Fruit fly (Drosophila melanogaster) whole organism, embryonic: Measurements from ENCODE around the gene CG2157.

Experiments used
- Abd-B ChIP-seq: fragments of 200-800 bp; sonication (Bioruptor generic); optimal IDR thresholded peaks from 2 replicates; lab custom pipeline; 2018; ENCODE audit warnings: missing biosample characterization, mild to moderate bottlenecking, missing genetic modification characterization, moderate library complexity
- Bgb ChIP-seq: fragments of 200-800 bp; sonication (Bioruptor generic); IDR thresholded peaks from 2 replicates; pipeline ENCODE4 v1.3.6; 2022; ENCODE audit warnings: missing biosample characterization, missing genetic modification characterization; ENCODE audit not compliant: partially characterized antibody
- CG12942 ChIP-seq: fragments of 200-800 bp; sonication (Bioruptor generic); optimal IDR thresholded peaks from 3 replicates; lab custom pipeline; 2016; ENCODE audit warnings: missing biosample characterization, missing genetic modification characterization
- CG16779 ChIP-seq: fragments of 200-800 bp; sonication (Bioruptor generic); IDR thresholded peaks from 2 replicates; pipeline ENCODE4 v1.3.6; 2022; ENCODE audit warnings: missing biosample characterization, missing genetic modification characterization
- CG16815 ChIP-seq: fragments of 200-800 bp; sonication (Bioruptor generic); optimal IDR thresholded peaks from 3 replicates; lab custom pipeline; 2017; ENCODE audit warnings: missing biosample characterization, mild to moderate bottlenecking, missing genetic modification characterization
- CG17328 ChIP-seq: fragments of 200-800 bp; sonication (Bioruptor generic); IDR thresholded peaks from 2 replicates; pipeline ENCODE4 v1.3.6; 2022; ENCODE audit warnings: missing biosample characterization, missing genetic modification characterization
- CG18764 ChIP-seq: fragments of 200-800 bp; sonication (Bioruptor generic); optimal IDR thresholded peaks from 3 replicates; lab custom pipeline; 2016; ENCODE audit warnings: missing biosample characterization, missing genetic modification characterization
- CG3065 ChIP-seq: fragments of 200-800 bp; sonication (Bioruptor generic); optimal IDR thresholded peaks from 2 replicates; lab custom pipeline; 2016; ENCODE audit warnings: missing biosample characterization, missing genetic modification characterization
- CG34224 ChIP-seq: fragments of 200-800 bp; sonication (Bioruptor generic); IDR thresholded peaks from 3 replicates; pipeline ENCODE4 v1.3.6; 2022; ENCODE audit warnings: missing biosample characterization, missing genetic modification characterization; ENCODE audit not compliant: partially characterized antibody
- CG4854 ChIP-seq: fragments of 200-800 bp; sonication (Bioruptor generic); optimal IDR thresholded peaks from 2 replicates; lab custom pipeline; 2016; ENCODE audit warnings: missing biosample characterization, missing genetic modification characterization, inconsistent platforms
- CG6272 ChIP-seq: fragments of 200-800 bp; sonication (Bioruptor generic); IDR thresholded peaks from 2 replicates; pipeline ENCODE4 v1.3.6; 2022; ENCODE audit warnings: missing biosample characterization, missing genetic modification characterization
- CG7357 ChIP-seq: fragments of 200-800 bp; sonication (Bioruptor generic); IDR thresholded peaks from 3 replicates; pipeline ENCODE4 v1.3.6; 2022; ENCODE audit warnings: missing biosample characterization, missing genetic modification characterization
- CG8359 ChIP-seq: fragments of 200-800 bp; sonication (Bioruptor generic); optimal IDR thresholded peaks from 2 replicates; lab custom pipeline; 2017; ENCODE audit warnings: missing biosample characterization, mild to moderate bottlenecking, missing genetic modification characterization, borderline replicate concordance
- CG8388 ChIP-seq: fragments of 200-800 bp; sonication (Bioruptor generic); optimal IDR thresholded peaks from 2 replicates; lab custom pipeline; 2019; ENCODE audit warnings: missing biosample characterization, mild to moderate bottlenecking, missing genetic modification characterization, moderate library complexity
- CG8765 ChIP-seq: fragments of 200-800 bp; sonication (Bioruptor generic); IDR thresholded peaks from 2 replicates; pipeline ENCODE4 v1.3.6; 2022; ENCODE audit warnings: missing biosample characterization, missing genetic modification characterization
- CHES-1-like ChIP-seq: fragments of 200-800 bp; sonication (Bioruptor generic); optimal IDR thresholded peaks from 2 replicates; lab custom pipeline; 2016; ENCODE audit warnings: missing biosample characterization, missing genetic modification characterization
- Chrac-16 ChIP-seq: fragments of 200-800 bp; sonication (Bioruptor generic); optimal IDR thresholded peaks from 3 replicates; lab custom pipeline; 2016; ENCODE audit warnings: missing biosample characterization, missing genetic modification characterization
- ERR ChIP-seq: fragments of 200-800 bp; sonication (Bioruptor generic); optimal IDR thresholded peaks from 2 replicates; lab custom pipeline; 2016; ENCODE audit warnings: missing biosample characterization, missing genetic modification characterization
- Fer3 ChIP-seq: fragments of 200-800 bp; sonication (Bioruptor generic); optimal IDR thresholded peaks from 2 replicates; lab custom pipeline; 2018; ENCODE audit warnings: missing biosample characterization, mild to moderate bottlenecking, missing genetic modification characterization, moderate library complexity
- GATAe ChIP-seq: fragments of 200-800 bp; sonication (Bioruptor generic); conservative IDR thresholded peaks from 2 replicates; pipeline ENCODE4 v1.3.6; 2022; ENCODE audit warnings: missing biosample characterization, missing genetic modification characterization
- HLH3B ChIP-seq: fragments of 200-800 bp; sonication (Bioruptor generic); IDR thresholded peaks from 2 replicates; pipeline ENCODE4 v1.3.6; 2022; ENCODE audit warnings: missing biosample characterization, missing genetic modification characterization
- Hey ChIP-seq: fragments of 200-800 bp; sonication (Bioruptor generic); optimal IDR thresholded peaks from 3 replicates; lab custom pipeline; 2018; ENCODE audit warnings: missing biosample characterization, mild to moderate bottlenecking, missing genetic modification characterization
- HmgD ChIP-seq: fragments of 200-800 bp; sonication (Bioruptor generic); optimal IDR thresholded peaks from 3 replicates; lab custom pipeline; 2016; ENCODE audit warnings: missing biosample characterization, missing genetic modification characterization
- Mes4 ChIP-seq: fragments of 200-800 bp; sonication (Bioruptor generic); optimal IDR thresholded peaks from 2 replicates; lab custom pipeline; 2016; ENCODE audit warnings: missing biosample characterization, missing genetic modification characterization
- NC2α ChIP-seq: fragments of 200-800 bp; sonication (Bioruptor generic); optimal IDR thresholded peaks from 2 replicates; lab custom pipeline; 2016; ENCODE audit warnings: missing biosample characterization, missing genetic modification characterization
- Nf-YC ChIP-seq: fragments of 200-800 bp; optimal IDR thresholded peaks from 3 replicates; lab custom pipeline; 2019; ENCODE audit warnings: missing biosample characterization, mild to moderate bottlenecking, missing genetic modification characterization, moderate library complexity
- Sox100B ChIP-seq: fragments of 200-800 bp; sonication (Bioruptor generic); optimal IDR thresholded peaks from 3 replicates; lab custom pipeline; 2018; ENCODE audit warnings: missing biosample characterization, mild to moderate bottlenecking, missing genetic modification characterization
- Spps ChIP-seq: fragments of 200-800 bp; sonication (Bioruptor generic); optimal IDR thresholded peaks from 2 replicates; lab custom pipeline; 2018; ENCODE audit warnings: missing biosample characterization, mild to moderate bottlenecking, missing genetic modification characterization
- TFAM ChIP-seq: fragments of 200-800 bp; sonication (Bioruptor generic); optimal IDR thresholded peaks from 2 replicates; lab custom pipeline; 2017; ENCODE audit warnings: missing biosample characterization, missing genetic modification characterization, inconsistent platforms
- cg ChIP-seq: fragments of 200-800 bp; sonication (Bioruptor generic); optimal IDR thresholded peaks from 3 replicates; lab custom pipeline; 2019; ENCODE audit warnings: missing biosample characterization, mild to moderate bottlenecking, missing genetic modification characterization, moderate library complexity
- dm ChIP-seq: fragments of 200-800 bp; sonication (Bioruptor generic); optimal IDR thresholded peaks from 3 replicates; lab custom pipeline; 2016; ENCODE audit warnings: missing biosample characterization, missing genetic modification characterization
- esg ChIP-seq: fragments of 200-800 bp; sonication (Bioruptor generic); conservative IDR thresholded peaks from 2 replicates; pipeline ENCODE4 v1.3.6; 2022; ENCODE audit warnings: missing biosample characterization, missing genetic modification characterization
- fd3F ChIP-seq: fragments of 200-800 bp; sonication (Bioruptor generic); optimal IDR thresholded peaks from 2 replicates; lab custom pipeline; 2018; ENCODE audit warnings: missing biosample characterization, mild to moderate bottlenecking, missing genetic modification characterization, moderate library complexity
- gsb ChIP-seq: fragments of 200-800 bp; sonication (Bioruptor generic); IDR thresholded peaks from 2 replicates; pipeline ENCODE4 v1.3.6; 2022; ENCODE audit warnings: missing biosample characterization, missing genetic modification characterization
- ham ChIP-seq: fragments of 200-800 bp; sonication (Bioruptor generic); IDR thresholded peaks from 2 replicates; pipeline ENCODE4 v1.3.6; 2022; ENCODE audit warnings: missing biosample characterization, missing genetic modification characterization
- jumu ChIP-seq: fragments of 200-800 bp; sonication (Bioruptor generic); optimal IDR thresholded peaks from 3 replicates; lab custom pipeline; 2016; ENCODE audit warnings: missing biosample characterization, missing genetic modification characterization
- knrl ChIP-seq: fragments of 200-800 bp; sonication (Bioruptor generic); IDR thresholded peaks from 3 replicates; pipeline ENCODE4 v1.3.6; 2022; ENCODE audit warnings: missing biosample characterization, missing genetic modification characterization; ENCODE audit not compliant: partially characterized antibody
- lab ChIP-seq: fragments of 200-800 bp; sonication (Bioruptor generic); optimal IDR thresholded peaks from 3 replicates; lab custom pipeline; 2017; ENCODE audit warnings: missing biosample characterization, missing genetic modification characterization, mild to moderate bottlenecking, moderate library complexity, missing genetic modification reagents
- lbe ChIP-seq: fragments of 200-800 bp; sonication (Bioruptor generic); optimal IDR thresholded peaks from 2 replicates; lab custom pipeline; 2016; ENCODE audit warnings: missing biosample characterization, mild to moderate bottlenecking, missing genetic modification characterization
- org-1 ChIP-seq: fragments of 200-800 bp; sonication (Bioruptor generic); optimal IDR thresholded peaks from 2 replicates; lab custom pipeline; 2017; ENCODE audit warnings: missing biosample characterization, missing genetic modification characterization
- p53 ChIP-seq: fragments of 200-800 bp; sonication (Bioruptor generic); optimal IDR thresholded peaks from 2 replicates; lab custom pipeline; 2016; ENCODE audit warnings: missing biosample characterization, missing genetic modification characterization
- phol ChIP-seq: fragments of 200-800 bp; sonication (Bioruptor generic); optimal IDR thresholded peaks from 3 replicates; lab custom pipeline; 2018; ENCODE audit warnings: missing biosample characterization, mild to moderate bottlenecking, missing genetic modification characterization, moderate library complexity
- prd ChIP-seq, 3 experiments: fragments of >200 bp in 2 of 3; fragments of 200-800 bp in 1 of 3; sonication (Bioruptor generic) in 1 of 3; optimal IDR thresholded peaks in 2 of 3; IDR thresholded peaks in 1 of 3; 2 replicates in 2 of 3; 3 replicates in 1 of 3; pipeline versions ENCODE4 v1.3.6 to Lab custom; 2017 to 2022; ENCODE audit warnings: missing biosample characterization in 1 of 3, missing genetic modification characterization in 1 of 3
- pros ChIP-seq: fragments of 200-800 bp; sonication (Bioruptor generic); optimal IDR thresholded peaks from 3 replicates; lab custom pipeline; 2019; ENCODE audit warnings: missing biosample characterization, mild to moderate bottlenecking, missing genetic modification characterization, moderate library complexity
- ranshi ChIP-seq: fragments of 200-800 bp; sonication (Bioruptor generic); IDR thresholded peaks from 2 replicates; pipeline ENCODE4 v1.3.6; 2022; ENCODE audit warnings: missing biosample characterization, missing genetic modification characterization
- run ChIP-seq: fragments of 200-800 bp; sonication (Bioruptor generic); optimal IDR thresholded peaks from 3 replicates; lab custom pipeline; 2018; ENCODE audit warnings: missing biosample characterization, mild to moderate bottlenecking, missing genetic modification characterization
- sc ChIP-seq, 3 experiments: fragments of >200 bp in 2 of 3; fragments of 200-800 bp in 1 of 3; sonication (Bioruptor generic) in 1 of 3; optimal IDR thresholded peaks; 2 replicates in 2 of 3; 3 replicates in 1 of 3; lab custom pipeline; 2017; ENCODE audit warnings: mild to moderate bottlenecking in 1 of 3, missing biosample characterization in 1 of 3, missing genetic modification characterization in 1 of 3, missing genetic modification reagents in 1 of 3
- seq ChIP-seq: fragments of 200-800 bp; sonication (Bioruptor generic); IDR thresholded peaks from 2 replicates; pipeline ENCODE4 v1.3.6; 2022; ENCODE audit warnings: missing biosample characterization, missing genetic modification characterization
- tin ChIP-seq: fragments of 200-800 bp; sonication (Bioruptor generic); optimal IDR thresholded peaks from 3 replicates; lab custom pipeline; 2016; ENCODE audit warnings: missing biosample characterization, missing genetic modification characterization
- vnd ChIP-seq: fragments of 200-800 bp; sonication (Bioruptor generic); IDR thresholded peaks from 3 replicates; pipeline ENCODE4 v1.3.6; 2022; ENCODE audit warnings: missing biosample characterization, missing genetic modification characterization; ENCODE audit not compliant: partially characterized antibody

Gene CG2157

dm6 chrX:10905047-10905446, 36.0 kb downstream of the CG2157 start (continued):
- TF ChIP-seq Bgb (GFP tag; lab: Robert Waterston, UW) = no peak
- TF ChIP-seq sc (optimal IDR thresholded peaks at IDR 0.05; lab: Kevin White, UChicago) = no peak
- TF ChIP-seq sc (GFP tag; optimal IDR thresholded peaks at IDR 0.05; lab: Kevin White, UChicago) = peak; percentile 67
- TF ChIP-seq GATAe (GFP tag; lab: Robert Waterston, UW) = no peak
- no peak for TF ChIP-seq CG34224 (GFP tag; lab: Robert Waterston, UW)
- TF ChIP-seq HmgD = no peak
- TF ChIP-seq p53 (GFP tag; lab: Kevin White, UChicago) = no peak
- peak; percentile 61 for TF ChIP-seq lab (GFP tag; lab: Kevin White, UChicago)
- TF ChIP-seq gsb (GFP tag; lab: Robert Waterston, UW) = no peak
- TF ChIP-seq CG18764 (GFP tag; lab: Kevin White, UChicago) = no peak
- no peak for TF ChIP-seq TFAM (GFP tag; lab: Kevin White, UChicago)
- TF ChIP-seq ham (GFP tag; lab: Robert Waterston, UW) = no peak
- peak; percentile 41; the same call in 1 of the 2 replicates for TF ChIP-seq ranshi
- peak; percentile 58 for TF ChIP-seq CG8388 (GFP tag; lab: Kevin White, UChicago)
- TF ChIP-seq CG16815 (GFP tag; lab: Kevin White, UChicago) = peak; percentile 53
- TF ChIP-seq org-1 = peak; percentile 57
- peak; percentile 5 for TF ChIP-seq pros (GFP tag; lab: Kevin White, UChicago)
- TF ChIP-seq CG6272 (GFP tag; lab: Robert Waterston, UW) = no peak
- no peak for TF ChIP-seq Hey
- TF ChIP-seq CG12942 (GFP tag; lab: Kevin White, UChicago) = peak; percentile 7
- no peak for TF ChIP-seq run (tag; lab: Kevin White, UChicago)
- TF ChIP-seq vnd = no peak
- peak; percentile 43; the same call in 1 of the 2 replicates for TF ChIP-seq HLH3B (GFP tag; lab: Robert Waterston, UW)
- no peak for TF ChIP-seq CG8765 (GFP tag; lab: Robert Waterston, UW)
- TF ChIP-seq tin (GFP tag; lab: Kevin White, UChicago) = peak; percentile 30
- no peak for TF ChIP-seq CG7357 (GFP tag; lab: Robert Waterston, UW)
- TF ChIP-seq fd3F (GFP tag; lab: Kevin White, UChicago) = peak; percentile 16
- peak; percentile 83 for TF ChIP-seq Sox100B
- no peak for TF ChIP-seq dm (GFP tag; lab: Kevin White, UChicago)
- TF ChIP-seq Nf-YC = peak; percentile 22
- TF ChIP-seq CG8359 = peak; percentile 45
- no peak for TF ChIP-seq prd (optimal IDR thresholded peaks at IDR 0.05; lab: Kevin White, UChicago)
- peak; percentile 69 for TF ChIP-seq prd (GFP tag; IDR thresholded peaks at IDR 0.05; lab: Robert Waterston, UW)
- TF ChIP-seq NC2α (GFP tag; lab: Kevin White, UChicago) = peak; percentile 24
- peak; percentile 45 for TF ChIP-seq Abd-B (GFP tag; lab: Kevin White, UChicago)
- peak; percentile 15 for TF ChIP-seq CG4854 (GFP tag; lab: Kevin White, UChicago)
- TF ChIP-seq Spps = peak; percentile 48
- TF ChIP-seq ERR = no peak
- peak; percentile 39 for TF ChIP-seq Chrac-16
- peak; percentile 62 for TF ChIP-seq jumu (GFP tag; lab: Kevin White, UChicago)
- TF ChIP-seq phol (tag; lab: Kevin White, UChicago) = peak; percentile 78
- TF ChIP-seq cg = no peak
- TF ChIP-seq CG3065 = no peak
- no peak for TF ChIP-seq lbe (GFP tag; lab: Kevin White, UChicago)
- peak; percentile 29 for TF ChIP-seq Fer3
- TF ChIP-seq CHES-1-like (GFP tag; lab: Kevin White, UChicago) = peak; percentile 16
- TF ChIP-seq knrl (GFP tag; lab: Robert Waterston, UW) = no peak
- TF ChIP-seq CG17328 (GFP tag; lab: Robert Waterston, UW) = peak; percentile 42
- TF ChIP-seq esg (GFP tag; lab: Robert Waterston, UW) = peak; percentile 71
- no peak for TF ChIP-seq CG16779 (GFP tag; lab: Robert Waterston, UW)
- peak; percentile 64 for TF ChIP-seq seq (GFP tag; lab: Robert Waterston, UW)
- TF ChIP-seq Mes4 (GFP tag; lab: Kevin White, UChicago) = peak; percentile 61
